Fruit fly (Drosophila melanogaster) whole organism, adult: ENCODE data around the gene CG13694.
A peak's percentile ranks its signal among the peaks of the same experiment; 100 is the strongest.

ENCODE experiments used
- CG11617 ChIP-seq: fragments of 200-800 bp; sonication (Bioruptor generic); optimal IDR thresholded peaks from 2 replicates; lab custom pipeline; 2017; ENCODE audit warnings: mild to moderate bottlenecking, missing biosample characterization, missing genetic modification reagents, missing genetic modification characterization
- CG12768 ChIP-seq: fragments of 200-800 bp; sonication (Bioruptor generic); optimal IDR thresholded peaks from 2 replicates; lab custom pipeline; 2017; ENCODE audit warnings: missing biosample characterization, missing genetic modification characterization, mild to moderate bottlenecking, moderate library complexity, missing genetic modification reagents
- CG5204 ChIP-seq: fragments of 200-800 bp; sonication (Bioruptor generic); optimal IDR thresholded peaks from 2 replicates; lab custom pipeline; 2016; ENCODE audit warnings: missing biosample characterization, missing genetic modification characterization
- Clk ChIP-seq: fragments of 200-800 bp; sonication (Bioruptor generic); optimal IDR thresholded peaks from 2 replicates; lab custom pipeline; 2017; ENCODE audit warnings: missing biosample characterization, missing genetic modification characterization
- Mnt ChIP-seq: fragments of 200-800 bp; sonication (Bioruptor generic); optimal IDR thresholded peaks from 2 replicates; lab custom pipeline; 2016; ENCODE audit warnings: missing biosample characterization, mild to moderate bottlenecking, missing genetic modification characterization
- bab1 ChIP-seq: fragments of 200-800 bp; sonication (Bioruptor generic); optimal IDR thresholded peaks from 3 replicates; lab custom pipeline; 2019; ENCODE audit warnings: missing biosample characterization, mild to moderate bottlenecking, missing genetic modification characterization, moderate library complexity
- cic ChIP-seq: fragments of 200-800 bp; sonication (Bioruptor generic); optimal IDR thresholded peaks from 2 replicates; lab custom pipeline; 2017; ENCODE audit warnings: missing biosample characterization, mild to moderate bottlenecking, missing genetic modification characterization, moderate library complexity
- cnc ChIP-seq, 2 experiments: fragments of >200 bp; optimal IDR thresholded peaks; 2 replicates each; lab custom pipeline; 2017
- pad ChIP-seq: fragments of 200-800 bp; sonication (Bioruptor generic); optimal IDR thresholded peaks from 3 replicates; lab custom pipeline; 2017; ENCODE audit warnings: missing biosample characterization, missing genetic modification characterization, mild to moderate bottlenecking, moderate library complexity, missing genetic modification reagents

dm6 chr2L:71869-72751 lies 44.2 kb downstream of the CG13694 start:
- TF ChIP-seq CG12768 = no peak
- TF ChIP-seq cic (GFP tag; lab: Kevin White, UChicago) = no peak
- TF ChIP-seq pad (GFP tag; lab: Kevin White, UChicago) = no peak
- no peak for TF ChIP-seq CG11617 (GFP tag; lab: Kevin White, UChicago)
- no peak for TF ChIP-seq Clk (GFP tag; lab: Kevin White, UChicago)
- peak; percentile 65 to 67 for TF ChIP-seq cnc (optimal IDR thresholded peaks at IDR 0.05; lab: Kevin White, UChicago)
- TF ChIP-seq Mnt (GFP tag; lab: Kevin White, UChicago) = no peak
- TF ChIP-seq CG5204 (GFP tag; lab: Kevin White, UChicago) = no peak
- peak; percentile 43 for TF ChIP-seq bab1
